Worm (Caenorhabditis elegans): ENCODE measurements around the gene str-208.

- TF ChIP-seq aly-1 (tag; optimal IDR thresholded peaks at IDR 0.05) (no peak), ets-7 (tag; optimal IDR thresholded peaks at IDR 0.05) (no peak), ama-1 (optimal IDR thresholded peaks at IDR 0.05) (no peak)
Measured at ce11 chrV:4913853-4914252, 42.8 kb upstream of the str-208 start.

Measured in whole organism, early embryonic.